Worm (Caenorhabditis elegans): ENCODE results near the gene str-159.

str-159 gene

ce11 chrIV:4880634-4881033, 28.5 kb upstream of the str-159 start (continued):
- TF ChIP-seq jun-1 (tag; optimal IDR thresholded peaks at IDR 0.05) (no peak), vab-7 (GFP tag; IDR thresholded peaks at IDR 0.05) (no peak), set-16 (GFP tag; IDR thresholded peaks at IDR 0.05) (no peak), unc-62 (GFP tag; optimal IDR thresholded peaks at IDR 0.05 in 1 of 2) (no peak), unc-62 (tag; optimal IDR thresholded peaks at IDR 0.05) (no peak), ceh-44 (GFP tag; IDR thresholded peaks at IDR 0.05) (peak; percentile 100), nhr-11 (tag; optimal IDR thresholded peaks at IDR 0.05) (no peak), F37D6.2 (tag; optimal IDR thresholded peaks at IDR 0.05) (no peak), arid-1 (GFP tag; conservative IDR thresholded peaks at IDR 0.05) (peak; percentile 61)

DNA sequence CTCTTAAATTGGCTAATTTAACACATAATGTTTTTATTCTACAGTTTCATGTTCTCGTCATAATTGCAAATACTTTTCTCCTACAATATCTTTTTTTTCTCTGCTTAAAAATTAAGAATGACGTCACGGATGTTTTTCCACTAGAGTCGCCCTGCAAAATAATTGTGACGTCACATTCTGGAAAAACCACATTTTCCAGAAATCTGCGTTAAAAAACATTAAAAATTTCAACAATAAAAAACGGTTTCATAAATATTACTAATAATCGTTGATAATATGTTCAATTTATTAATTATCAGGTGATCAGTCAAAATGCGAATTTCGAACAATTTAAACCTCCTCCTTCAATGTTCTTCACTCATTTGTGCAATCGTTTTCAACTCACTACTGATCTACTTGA, 25.2 kb upstream of the str-159 start, which contains the start of gene str-166:
str-166 (plus strand) TSS at position 301 of the 400 bp plus-strand sequence.
- TF ChIP-seq fkh-10 (GFP tag; optimal IDR thresholded peaks at IDR 0.05), result no peak
- TF ChIP-seq arid-1 (GFP tag; conservative IDR thresholded peaks at IDR 0.05), result no peak
- TF ChIP-seq ceh-32 (tag; optimal IDR thresholded peaks at IDR 0.05; ENCODE audit: poor library complexity), result no peak
- TF ChIP-seq ceh-82 (tag; optimal IDR thresholded peaks at IDR 0.05), result no peak
- no peak for TF ChIP-seq mxl-3 (GFP tag; optimal IDR thresholded peaks at IDR 0.05)
- no peak for TF ChIP-seq T26A8.4 (GFP tag; IDR thresholded peaks at IDR 0.05)
- no peak for TF ChIP-seq mep-1 (tag; optimal IDR thresholded peaks at IDR 0.05)
- no peak for TF ChIP-seq F26F4.8 (GFP tag; conservative IDR thresholded peaks at IDR 0.05)
- no peak for TF ChIP-seq egl-43 (GFP tag; IDR thresholded peaks at IDR 0.05)
- TF ChIP-seq aha-1 (tag), result no peak

DNA sequence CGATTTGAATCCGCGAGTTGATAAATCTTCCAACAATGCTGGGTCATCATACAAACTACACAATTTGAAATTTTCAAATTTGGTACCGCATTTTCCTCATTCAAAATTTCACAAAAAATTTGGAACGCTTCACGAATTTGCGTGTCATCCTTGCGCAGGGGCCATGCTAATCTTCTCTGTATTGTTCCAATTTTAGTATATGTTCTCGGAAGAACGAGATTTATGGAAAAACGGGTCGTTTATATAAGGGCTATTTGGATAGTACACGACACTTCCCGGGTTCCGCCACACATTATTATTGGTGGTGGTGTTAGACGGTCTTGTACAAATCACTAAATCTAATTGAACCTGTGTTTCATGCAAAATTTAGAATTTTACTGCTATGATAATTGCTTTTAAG, 23.7 kb upstream of the str-159 start:
- peak; percentile 96 for TF ChIP-seq snpc-1.2 (GFP tag; IDR thresholded peaks at IDR 0.05)
- peak; percentile 66; the same call in 1 of the 2 replicates for TF ChIP-seq F26F4.8 (GFP tag; conservative IDR thresholded peaks at IDR 0.05)
- no peak for TF ChIP-seq Y105C5A.15 (GFP tag; IDR thresholded peaks at IDR 0.05)
- no peak for TF ChIP-seq lin-38 (GFP tag; IDR thresholded peaks at IDR 0.05)

DNA sequence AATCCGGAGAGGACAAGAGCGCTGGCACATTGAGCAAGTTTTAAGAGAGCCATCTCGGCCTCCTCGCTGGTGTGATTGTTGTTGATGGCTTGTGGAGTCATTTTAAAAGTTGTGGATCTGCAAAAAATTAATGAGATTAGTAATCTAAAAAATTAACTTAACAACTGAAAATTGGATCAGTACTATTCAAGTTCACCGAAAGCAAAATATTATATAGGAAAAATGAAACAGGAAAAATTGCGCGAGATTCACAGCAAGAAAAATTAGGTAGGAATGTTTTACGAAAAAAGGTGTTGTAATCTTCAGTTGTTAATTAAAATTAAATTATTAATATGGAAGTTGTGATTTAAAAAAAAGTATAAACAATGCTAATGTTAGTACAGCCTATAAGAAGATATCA, 21.9 kb upstream of the str-159 start, which contains the start of gene T08B6.1:
T08B6.1 (minus strand) TSS at position 101 of the 400 bp plus-strand sequence.
- TF ChIP-seq lin-39 (tag; optimal IDR thresholded peaks at IDR 0.05), result no peak
- TF ChIP-seq Y75B8A.6 (GFP tag; IDR thresholded peaks at IDR 0.05), result no peak
- no peak for TF ChIP-seq lsy-2 (tag; optimal IDR thresholded peaks at IDR 0.05)
- TF ChIP-seq jun-1 (tag; optimal IDR thresholded peaks at IDR 0.05), result no peak
- no peak for TF ChIP-seq daf-12 (tag; optimal IDR thresholded peaks at IDR 0.05)
- TF ChIP-seq F26F4.8 (GFP tag; conservative IDR thresholded peaks at IDR 0.05), result no peak
- no peak for TF ChIP-seq dpl-1 (GFP tag; optimal IDR thresholded peaks at IDR 0.05)
- no peak for TF ChIP-seq ceh-28 (tag; optimal IDR thresholded peaks at IDR 0.05)
- TF ChIP-seq php-3 (GFP tag; IDR thresholded peaks at IDR 0.05), result no peak
- TF ChIP-seq snpc-4 (tag; optimal IDR thresholded peaks at IDR 0.05), result no peak
- TF ChIP-seq ctbp-1 (GFP tag; IDR thresholded peaks at IDR 0.05), result no peak
- no peak for TF ChIP-seq lin-13 (GFP tag; optimal IDR thresholded peaks at IDR 0.05)

DNA sequence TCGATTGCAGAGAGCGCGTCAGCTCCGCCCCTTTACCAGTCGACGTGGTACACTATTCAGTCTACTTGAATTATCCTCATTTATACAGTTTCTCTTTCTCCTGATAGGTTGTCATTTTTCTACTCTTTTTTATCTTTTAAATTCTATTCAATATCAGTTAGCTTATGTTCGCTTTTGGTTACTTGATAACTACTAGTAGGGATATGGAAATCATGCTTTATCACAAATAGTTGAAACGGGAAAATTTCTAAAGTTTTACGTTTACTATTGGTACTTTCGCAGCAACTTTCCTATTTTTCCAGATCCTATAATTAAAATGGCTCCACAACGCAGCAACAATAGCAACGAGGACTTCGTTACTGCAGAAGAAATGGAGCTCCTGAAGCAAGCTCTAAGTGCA, 19.5 kb upstream of the str-159 start, which contains the start of gene sgnh-1:
sgnh-1 (plus strand) TSS at position 301 of the 400 bp plus-strand sequence.
- TF ChIP-seq nhr-11 (tag; optimal IDR thresholded peaks at IDR 0.05) (no peak), zag-1 (tag; optimal IDR thresholded peaks at IDR 0.05) (no peak), nhr-237 (tag; optimal IDR thresholded peaks at IDR 0.05) (no peak), mdl-1 (tag; optimal IDR thresholded peaks at IDR 0.05) (no peak), vab-7 (GFP tag; IDR thresholded peaks at IDR 0.05) (no peak), unc-62 (GFP tag; optimal IDR thresholded peaks at IDR 0.05 in 1 of 2) (no peak), unc-62 (tag; optimal IDR thresholded peaks at IDR 0.05) (no peak), ctbp-1 (GFP tag; IDR thresholded peaks at IDR 0.05) (no peak), D1046.2 (GFP tag; IDR thresholded peaks at IDR 0.05) (no peak), jun-1 (tag; optimal IDR thresholded peaks at IDR 0.05) (no peak), spr-1 (tag; optimal IDR thresholded peaks at IDR 0.05) (no peak), php-3 (GFP tag; IDR thresholded peaks at IDR 0.05) (no peak), F44E2.7 (GFP tag; IDR thresholded peaks at IDR 0.05) (no peak), aha-1 (tag) (no peak), ceh-82 (tag; optimal IDR thresholded peaks at IDR 0.05) (no peak), lin-29 (GFP tag; IDR thresholded peaks at IDR 0.05) (no peak), fkh-10 (GFP tag; optimal IDR thresholded peaks at IDR 0.05) (no peak), pqm-1 (tag; optimal IDR thresholded peaks at IDR 0.05) (no peak)
